Fruit fly (Drosophila melanogaster): ENCODE results near the gene CG42237.
A peak's percentile ranks its signal among the peaks of the same experiment; 100 is the strongest.

The CG42237 gene

DNA sequence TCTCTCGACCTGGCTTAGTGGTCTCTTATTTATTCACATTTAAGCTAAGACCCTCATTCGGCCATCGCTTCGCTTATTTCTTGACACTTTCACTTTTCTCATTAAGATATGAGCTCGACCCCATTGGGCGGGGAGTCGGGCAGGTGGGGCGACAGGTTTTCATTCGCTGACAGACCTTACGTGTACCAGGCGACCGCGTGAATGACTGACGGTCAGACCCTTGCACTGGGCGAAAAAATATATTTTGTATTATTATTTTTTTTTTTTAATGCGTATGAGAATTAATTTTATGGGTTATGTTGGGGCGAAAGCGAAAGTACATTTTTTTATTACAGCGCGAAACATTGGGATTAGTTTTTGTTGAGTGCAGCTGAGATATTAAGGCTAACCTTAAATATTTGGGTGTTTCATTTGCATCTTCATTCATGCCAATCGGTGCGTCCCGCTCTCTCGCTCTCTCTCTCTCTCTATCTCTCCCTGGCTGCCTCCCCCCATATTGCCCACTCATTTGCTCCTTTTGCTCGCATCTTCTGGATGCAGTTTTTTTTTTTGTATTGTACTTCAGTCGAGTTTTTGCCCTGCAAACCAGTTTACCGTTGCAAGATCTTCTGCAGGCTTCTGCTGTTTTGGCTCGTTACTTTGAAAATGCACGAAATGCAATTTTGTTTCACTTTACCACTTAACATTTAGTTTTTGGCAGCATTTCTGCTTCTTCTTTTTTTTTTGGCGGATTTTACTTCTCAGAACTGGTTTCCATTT is 22.2 kb downstream of the CG42237 start:
- TF ChIP-seq br (GFP tag; optimal IDR thresholded peaks at IDR 0.05): peak; percentile 19
- TF ChIP-seq fru (GFP tag; optimal IDR thresholded peaks at IDR 0.05): peak; percentile 90
- TF ChIP-seq sage (GFP tag; optimal IDR thresholded peaks at IDR 0.05): peak; percentile 41
- TF ChIP-seq lola (GFP tag; optimal IDR thresholded peaks at IDR 0.05): no peak
- peak; percentile 51 for TF ChIP-seq CrebA (GFP tag; optimal IDR thresholded peaks at IDR 0.05; ENCODE audit: borderline replicate concordance)
- TF ChIP-seq GATAd (GFP tag; optimal IDR thresholded peaks at IDR 0.05): no peak
- no peak for TF ChIP-seq N (GFP tag; optimal IDR thresholded peaks at IDR 0.05)
- peak; percentile 54 for TF ChIP-seq Rel (GFP tag; optimal IDR thresholded peaks at IDR 0.05)
- no peak for TF ChIP-seq Rel (tag; optimal IDR thresholded peaks at IDR 0.05)
- TF ChIP-seq h (GFP tag; optimal IDR thresholded peaks at IDR 0.05): peak; percentile 88
- no peak for TF ChIP-seq dsf (GFP tag; optimal IDR thresholded peaks at IDR 0.05; ENCODE audit: borderline replicate concordance)
- TF ChIP-seq Dfd (GFP tag; optimal IDR thresholded peaks at IDR 0.05): no peak
- TF ChIP-seq psq (GFP tag; optimal IDR thresholded peaks at IDR 0.05): peak; percentile 86
- peak; percentile 75 for TF ChIP-seq Sp1 (GFP tag; optimal IDR thresholded peaks at IDR 0.05)
- no peak for TF ChIP-seq CG9705 (GFP tag; optimal IDR thresholded peaks at IDR 0.05)
- TF ChIP-seq Dif (GFP tag; optimal IDR thresholded peaks at IDR 0.05; ENCODE audit: partially characterized antibody): no peak
- peak; percentile 27 for TF ChIP-seq woc (GFP tag; optimal IDR thresholded peaks at IDR 0.05)
- peak; percentile 6 for TF ChIP-seq ey (GFP tag; optimal IDR thresholded peaks at IDR 0.05)
- peak; percentile 29 for TF ChIP-seq dmrt93B (GFP tag; optimal IDR thresholded peaks at IDR 0.05)
- peak; percentile 61 for TF ChIP-seq HLH106 (tag; optimal IDR thresholded peaks at IDR 0.05)
- TF ChIP-seq Hnf4 (GFP tag; optimal IDR thresholded peaks at IDR 0.05): peak; percentile 35
- peak; percentile 60 for TF ChIP-seq OdsH (GFP tag; optimal IDR thresholded peaks at IDR 0.05)
- TF ChIP-seq usp (GFP tag; optimal IDR thresholded peaks at IDR 0.05): no peak
- TF ChIP-seq Mio (GFP tag; optimal IDR thresholded peaks at IDR 0.05): no peak
- peak; percentile 21 for TF ChIP-seq rgr (GFP tag; optimal IDR thresholded peaks at IDR 0.05)
- peak in 1 of 2 experiments; percentile 8 for TF ChIP-seq dl (GFP tag; optimal IDR thresholded peaks at IDR 0.05; ENCODE audit: insufficient read depth in 1 of 2, partially characterized antibody in 2 of 2)
- TF ChIP-seq foxo (GFP tag; optimal IDR thresholded peaks at IDR 0.05): peak in 1 of 2 experiments; percentile 89

DNA sequence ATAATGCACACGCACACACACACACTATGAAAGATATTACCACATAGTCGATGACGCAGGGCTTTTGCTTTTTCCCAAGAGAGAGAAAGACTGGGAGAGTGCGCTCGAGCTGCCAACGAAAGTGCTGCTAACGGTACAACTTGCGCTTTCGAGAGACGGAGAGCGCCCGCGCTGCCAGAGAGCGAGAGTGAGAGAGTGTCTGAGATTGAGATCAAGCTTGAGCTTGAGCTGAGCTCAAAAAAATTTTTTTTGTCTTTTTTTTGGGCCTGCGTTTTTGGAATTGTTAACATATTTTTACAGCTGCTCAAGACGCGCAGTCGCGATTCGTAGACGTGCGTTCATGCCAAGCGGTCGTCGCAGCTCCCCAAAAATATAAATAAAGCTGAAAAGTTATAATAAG is 24.0 kb downstream of the CG42237 start, which contains the start of gene CG32645:
TSS of gene CG32645 (plus strand) at position 313 of the 400 bp plus-strand sequence.
- peak in 1 of 2 experiments; percentile 13 for TF ChIP-seq dl (GFP tag; optimal IDR thresholded peaks at IDR 0.05; ENCODE audit: insufficient read depth in 1 of 2, partially characterized antibody in 2 of 2)
- no peak for TF ChIP-seq Rel (GFP tag; optimal IDR thresholded peaks at IDR 0.05)
- TF ChIP-seq Rel (tag; optimal IDR thresholded peaks at IDR 0.05): no peak

DNA sequence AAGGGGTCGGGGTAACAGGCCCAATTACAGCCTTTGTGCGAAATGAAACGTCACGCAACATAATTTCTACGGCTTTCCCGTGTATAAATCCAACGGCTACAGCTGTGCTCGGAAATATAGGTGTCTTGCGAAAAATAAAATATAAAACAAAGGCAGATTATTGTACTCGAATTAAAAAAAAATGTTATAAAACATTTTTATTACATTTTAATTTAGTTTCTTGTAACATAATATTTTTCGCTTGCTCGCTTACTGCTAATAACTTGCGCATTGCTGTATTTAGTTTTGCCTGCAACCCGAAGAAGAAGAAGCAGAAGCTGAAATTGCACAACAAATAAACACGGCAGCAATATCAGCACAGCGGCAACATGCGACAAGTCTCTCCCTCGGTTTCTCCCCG is 28.2 kb downstream of the CG42237 start:
- peak; percentile 18 for TF ChIP-seq psq (GFP tag; optimal IDR thresholded peaks at IDR 0.05)
- TF ChIP-seq br (GFP tag; optimal IDR thresholded peaks at IDR 0.05): peak; percentile 6
- TF ChIP-seq foxo (GFP tag; optimal IDR thresholded peaks at IDR 0.05): peak in 1 of 2 experiments; percentile 50
- peak; percentile 44 for TF ChIP-seq rgr (GFP tag; optimal IDR thresholded peaks at IDR 0.05)
- peak; percentile 24 for TF ChIP-seq ey (GFP tag; optimal IDR thresholded peaks at IDR 0.05)
- TF ChIP-seq Dif (GFP tag; optimal IDR thresholded peaks at IDR 0.05; ENCODE audit: partially characterized antibody): no peak
- peak; percentile 58 for TF ChIP-seq Sp1 (GFP tag; optimal IDR thresholded peaks at IDR 0.05)
- peak; percentile 27 for TF ChIP-seq OdsH (GFP tag; optimal IDR thresholded peaks at IDR 0.05)
- TF ChIP-seq Hnf4 (GFP tag; optimal IDR thresholded peaks at IDR 0.05): peak; percentile 18
- TF ChIP-seq fru (GFP tag; optimal IDR thresholded peaks at IDR 0.05): peak; percentile 46
- TF ChIP-seq CrebA (GFP tag; optimal IDR thresholded peaks at IDR 0.05; ENCODE audit: borderline replicate concordance): no peak
- TF ChIP-seq HLH106 (tag; optimal IDR thresholded peaks at IDR 0.05): peak; percentile 52
- no peak for TF ChIP-seq CG32264 (GFP tag; optimal IDR thresholded peaks at IDR 0.05)
- TF ChIP-seq h (GFP tag; optimal IDR thresholded peaks at IDR 0.05): peak; percentile 53

DNA sequence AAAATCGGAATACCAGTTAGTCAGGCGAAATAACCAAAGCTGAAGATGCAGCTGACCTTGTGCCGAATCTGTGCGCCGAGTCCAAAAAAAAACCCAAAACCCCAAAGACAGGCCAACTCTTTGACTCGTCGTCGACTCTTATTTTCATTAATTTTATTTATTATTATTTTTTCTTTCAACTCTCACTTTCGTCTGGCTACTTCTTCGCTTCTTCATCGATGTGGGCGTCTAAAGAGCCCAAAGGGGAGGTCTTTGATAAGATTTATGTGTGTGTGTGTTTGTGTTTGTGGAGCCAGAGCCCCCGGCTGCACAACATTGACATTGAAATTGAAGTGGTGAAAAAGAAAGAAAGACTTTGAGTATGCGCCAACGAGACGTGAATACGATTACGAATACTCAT is 30.9 kb downstream of the CG42237 start:
- no peak for TF ChIP-seq woc (GFP tag; optimal IDR thresholded peaks at IDR 0.05)
- TF ChIP-seq Abd-B (GFP tag; optimal IDR thresholded peaks at IDR 0.05): no peak
- TF ChIP-seq dmrt93B (GFP tag; optimal IDR thresholded peaks at IDR 0.05): no peak

DNA sequence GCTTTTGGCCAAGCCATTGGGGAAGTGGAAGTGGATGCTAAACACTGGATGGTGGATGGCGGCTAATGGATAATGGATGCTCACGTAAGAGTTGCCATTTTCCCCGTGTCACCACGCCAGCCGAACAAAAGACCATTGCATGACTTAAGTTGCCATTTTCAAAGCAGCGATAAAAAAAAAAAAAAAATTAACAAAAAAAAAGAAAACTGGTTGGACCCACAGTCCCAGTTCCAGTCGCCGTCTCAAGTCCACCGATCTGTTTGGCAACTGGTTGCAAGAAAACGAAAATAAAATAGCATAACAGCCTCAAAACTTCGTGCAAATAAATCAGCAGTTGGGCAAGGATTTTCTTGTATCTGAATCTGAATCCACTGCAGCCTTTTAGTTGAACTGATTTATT is 34.2 kb downstream of the CG42237 start:
- no peak for TF ChIP-seq Hr83 (GFP tag; optimal IDR thresholded peaks at IDR 0.05; ENCODE audit: poor library complexity, severe bottlenecking)

Measured in whole organism, wandering third instar larva.